Worm (Caenorhabditis elegans): Measurements from ENCODE around the gene lig-1.
A peak's percentile ranks its signal among the peaks of the same experiment; 100 is the strongest.

lig-1 gene

ce11 chrV:10813425-10814156 is at the start of gene lig-1, which contains the start of gene C29A12.1:
lig-1 (plus strand) TSS chrV:10814106.
C29A12.1 (minus strand) TSS chrV:10813487.
- TF ChIP-seq pha-4 (tag; optimal IDR thresholded peaks at IDR 0.05) (no peak), ceh-39 (tag; optimal IDR thresholded peaks at IDR 0.05) (peak; percentile 81), mep-1 (tag; optimal IDR thresholded peaks at IDR 0.05) (peak; percentile 27)

ce11 chrV:10768892-10769291 is 45.0 kb upstream of the lig-1 start:
- no peak for TF ChIP-seq nhr-2 (tag; optimal IDR thresholded peaks at IDR 0.05)
- no peak for TF ChIP-seq ceh-39 (tag; optimal IDR thresholded peaks at IDR 0.05)
- TF ChIP-seq nhr-28 (tag; optimal IDR thresholded peaks at IDR 0.05): no peak
- TF ChIP-seq snpc-4 (tag; optimal IDR thresholded peaks at IDR 0.05): no peak
- no peak for TF ChIP-seq flh-1 (GFP tag; optimal IDR thresholded peaks at IDR 0.05)
- TF ChIP-seq lin-13 (tag; optimal IDR thresholded peaks at IDR 0.05): no peak
- peak; percentile 94 for TF ChIP-seq zip-8 (tag; optimal IDR thresholded peaks at IDR 0.05)
- TF ChIP-seq mab-5 (tag; optimal IDR thresholded peaks at IDR 0.05): no peak

ce11 chrV:10770026-10770425 is 43.9 kb upstream of the lig-1 start, which contains the start of the genes D1054.1 and pas-2:
D1054.1 (minus strand) TSS chrV:10770217.
pas-2 (plus strand) TSS chrV:10770368.
- TF ChIP-seq ceh-39 (tag; optimal IDR thresholded peaks at IDR 0.05) (no peak), M03D4.4 (tag; optimal IDR thresholded peaks at IDR 0.05) (no peak), lin-13 (tag; optimal IDR thresholded peaks at IDR 0.05) (no peak), blmp-1 (tag; optimal IDR thresholded peaks at IDR 0.05) (no peak), mep-1 (tag; optimal IDR thresholded peaks at IDR 0.05) (peak; percentile 15), ces-1 (GFP tag; optimal IDR thresholded peaks at IDR 0.05) (peak; percentile 85), flh-1 (GFP tag; optimal IDR thresholded peaks at IDR 0.05) (no peak), elt-3 (tag; optimal IDR thresholded peaks at IDR 0.05) (no peak), lin-32 (GFP tag; optimal IDR thresholded peaks at IDR 0.05) (no peak)

ce11 chrV:10771390-10771789 is 42.5 kb upstream of the lig-1 start, which contains the start of gene D1054.3:
D1054.3 (plus strand) TSS chrV:10771451.
- TF ChIP-seq mls-2 (tag; optimal IDR thresholded peaks at IDR 0.05) (no peak), cnd-1 (tag; optimal IDR thresholded peaks at IDR 0.05) (no peak), ham-2 (GFP tag; optimal IDR thresholded peaks at IDR 0.05) (no peak)

ce11 chrV:10773216-10773615 is 40.7 kb upstream of the lig-1 start:
- TF ChIP-seq nhr-12 (tag; optimal IDR thresholded peaks at IDR 0.05): no peak

- no peak for TF ChIP-seq mep-1 (tag; optimal IDR thresholded peaks at IDR 0.05)
- TF ChIP-seq lin-13 (tag; optimal IDR thresholded peaks at IDR 0.05): no peak
- no peak for TF ChIP-seq zip-8 (tag; optimal IDR thresholded peaks at IDR 0.05)
- TF ChIP-seq nhr-237 (tag; optimal IDR thresholded peaks at IDR 0.05): no peak
- TF ChIP-seq mab-5 (tag; optimal IDR thresholded peaks at IDR 0.05): no peak
- no peak for TF ChIP-seq nhr-12 (tag; optimal IDR thresholded peaks at IDR 0.05)
- no peak for TF ChIP-seq elt-1 (tag; optimal IDR thresholded peaks at IDR 0.05; ENCODE audit: borderline replicate concordance, insufficient read depth)
- no peak for TF ChIP-seq flh-1 (GFP tag; optimal IDR thresholded peaks at IDR 0.05)
- TF ChIP-seq sptf-1 (tag; optimal IDR thresholded peaks at IDR 0.05): no peak
- TF ChIP-seq cnd-1 (tag; optimal IDR thresholded peaks at IDR 0.05): no peak
- TF ChIP-seq nhr-2 (tag; optimal IDR thresholded peaks at IDR 0.05): no peak
- TF ChIP-seq unc-39 (tag; optimal IDR thresholded peaks at IDR 0.05): no peak
- no peak for TF ChIP-seq mls-2 (tag; optimal IDR thresholded peaks at IDR 0.05)
- TF ChIP-seq lin-32 (GFP tag; optimal IDR thresholded peaks at IDR 0.05): no peak
Observed at ce11 chrV:10776528-10777055, 37.3 kb upstream of the lig-1 start, which contains the start of gene D1054.5. D1054.5 (minus strand) TSS chrV:10776578.

- TF ChIP-seq nhr-76 (tag; optimal IDR thresholded peaks at IDR 0.05) (no peak), nhr-2 (tag; optimal IDR thresholded peaks at IDR 0.05) (no peak)
Observed at ce11 chrV:10784011-10784410, 29.9 kb upstream of the lig-1 start, which contains the start of gene D1054.8. D1054.8 (plus strand) TSS chrV:10784311.

- no peak for TF ChIP-seq nhr-237 (tag; optimal IDR thresholded peaks at IDR 0.05)
- no peak for TF ChIP-seq zip-8 (tag; optimal IDR thresholded peaks at IDR 0.05)
- no peak for TF ChIP-seq nhr-28 (tag; optimal IDR thresholded peaks at IDR 0.05)
- no peak for TF ChIP-seq lin-13 (tag; optimal IDR thresholded peaks at IDR 0.05)
- no peak for TF ChIP-seq ceh-83 (GFP tag; optimal IDR thresholded peaks at IDR 0.05)
- TF ChIP-seq elt-3 (tag; optimal IDR thresholded peaks at IDR 0.05): no peak
- TF ChIP-seq blmp-1 (tag; optimal IDR thresholded peaks at IDR 0.05): no peak
- TF ChIP-seq nhr-12 (tag; optimal IDR thresholded peaks at IDR 0.05): no peak
- TF ChIP-seq sptf-1 (tag; optimal IDR thresholded peaks at IDR 0.05): no peak
- TF ChIP-seq nhr-76 (tag; optimal IDR thresholded peaks at IDR 0.05): no peak
- TF ChIP-seq ztf-11 (tag; optimal IDR thresholded peaks at IDR 0.05): no peak
- TF ChIP-seq unc-39 (tag; optimal IDR thresholded peaks at IDR 0.05): no peak
- no peak for TF ChIP-seq flh-1 (GFP tag; optimal IDR thresholded peaks at IDR 0.05)
- no peak for TF ChIP-seq cnd-1 (tag; optimal IDR thresholded peaks at IDR 0.05)
- TF ChIP-seq ham-2 (GFP tag; optimal IDR thresholded peaks at IDR 0.05): no peak
- no peak for TF ChIP-seq pha-4 (tag; optimal IDR thresholded peaks at IDR 0.05)
- TF ChIP-seq ces-1 (GFP tag; optimal IDR thresholded peaks at IDR 0.05): no peak
- no peak for TF ChIP-seq nhr-2 (tag; optimal IDR thresholded peaks at IDR 0.05)
- no peak for TF ChIP-seq mep-1 (tag; optimal IDR thresholded peaks at IDR 0.05)
- TF ChIP-seq ceh-39 (tag; optimal IDR thresholded peaks at IDR 0.05): no peak
Observed at ce11 chrV:10790921-10791320, 23.0 kb upstream of the lig-1 start, which contains the start of gene D1054.9. D1054.9 (minus strand) TSS chrV:10791057.
